Worm (Caenorhabditis elegans): ENCODE data around the gene nfyc-1.

Gene nfyc-1

DNA sequence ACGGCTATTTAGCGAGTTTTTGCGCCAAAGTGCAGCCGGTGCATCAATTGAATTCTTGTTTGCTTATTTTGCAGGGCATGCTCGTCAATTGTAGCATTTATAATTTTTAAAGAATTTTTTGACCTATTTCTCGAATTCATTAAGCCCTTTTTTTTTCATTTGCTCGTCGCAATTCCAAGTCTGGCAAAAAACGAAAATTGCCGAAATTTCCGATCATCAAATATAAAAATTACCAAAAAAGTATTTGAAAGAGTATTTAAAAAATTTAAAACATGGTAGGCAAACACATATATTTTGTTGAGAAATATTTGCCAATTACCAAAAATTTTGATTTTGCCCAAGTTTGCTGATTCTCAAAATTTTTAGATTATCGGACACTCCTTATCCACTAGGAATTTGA lies 40.4 kb downstream of the nfyc-1 start, which contains the start of gene C50D2.6:
Gene C50D2.6 (plus strand): TSS at position 301 of the 400 bp plus-strand sequence.
- TF ChIP-seq lin-13 (tag; optimal IDR thresholded peaks at IDR 0.05) (no peak), elt-1 (tag; optimal IDR thresholded peaks at IDR 0.05; ENCODE audit: borderline replicate concordance, insufficient read depth) (no peak), mep-1 (tag; optimal IDR thresholded peaks at IDR 0.05) (no peak), hlh-1 (tag; optimal IDR thresholded peaks at IDR 0.05) (no peak), unc-120 (tag; optimal IDR thresholded peaks at IDR 0.05; ENCODE audit: poor library complexity, severe bottlenecking) (no peak), unc-62 (GFP tag; optimal IDR thresholded peaks at IDR 0.05) (no peak), snpc-4 (tag; optimal IDR thresholded peaks at IDR 0.05) (no peak), mab-5 (tag; optimal IDR thresholded peaks at IDR 0.05) (no peak), M03D4.4 (tag; optimal IDR thresholded peaks at IDR 0.05) (no peak), nhr-2 (tag; optimal IDR thresholded peaks at IDR 0.05) (no peak), ztf-11 (tag; optimal IDR thresholded peaks at IDR 0.05) (no peak), sptf-1 (tag; optimal IDR thresholded peaks at IDR 0.05) (no peak), drap-1 (GFP tag; optimal IDR thresholded peaks at IDR 0.05) (no peak), pha-4 (tag; optimal IDR thresholded peaks at IDR 0.05) (no peak), bed-3 (GFP tag; optimal IDR thresholded peaks at IDR 0.05) (no peak)

DNA sequence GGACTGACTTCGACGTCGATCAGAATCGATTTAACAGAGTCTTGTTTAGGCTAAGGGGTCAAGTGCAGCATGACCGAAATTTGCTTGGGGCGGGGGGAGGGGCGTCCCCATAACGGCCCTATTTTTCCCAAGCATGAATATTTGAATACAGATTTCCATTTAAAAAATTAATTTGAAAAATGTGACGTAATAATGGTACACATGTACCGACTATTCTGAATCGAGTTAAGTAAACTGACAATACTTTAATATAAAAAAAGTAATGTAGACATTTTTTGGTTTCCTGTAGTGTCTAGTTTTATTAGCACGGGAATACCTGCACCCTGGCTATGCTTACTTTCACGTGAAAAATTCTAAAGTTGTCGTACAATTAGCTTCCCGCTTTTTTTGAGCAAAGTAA lies 43.1 kb downstream of the nfyc-1 start:
- TF ChIP-seq sptf-1 (tag; optimal IDR thresholded peaks at IDR 0.05) (no peak), zip-8 (tag; optimal IDR thresholded peaks at IDR 0.05) (peak; percentile 56)

DNA sequence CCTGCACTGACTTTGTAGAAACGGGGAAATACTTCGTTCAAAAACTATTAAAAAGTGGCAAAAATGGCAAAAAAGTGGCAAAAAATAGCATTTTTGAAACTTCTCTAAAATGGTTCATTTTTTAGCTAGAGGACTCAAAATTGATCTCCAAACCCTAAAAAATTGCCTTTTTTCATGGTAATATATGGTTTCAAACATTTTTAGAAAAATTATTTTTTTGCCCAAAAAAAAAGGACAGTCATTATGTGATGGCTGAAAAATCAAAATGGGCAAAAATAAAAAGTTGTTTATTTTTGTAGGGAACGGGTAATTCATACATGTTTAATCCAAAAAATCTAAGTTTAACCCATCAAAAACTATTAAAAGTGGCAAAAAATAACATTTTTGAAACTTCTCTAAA lies 44.2 kb downstream of the nfyc-1 start:
- TF ChIP-seq unc-39 (tag; optimal IDR thresholded peaks at IDR 0.05) (no peak), elt-3 (tag; optimal IDR thresholded peaks at IDR 0.05) (no peak), lsy-2 (tag; optimal IDR thresholded peaks at IDR 0.05) (no peak)

DNA sequence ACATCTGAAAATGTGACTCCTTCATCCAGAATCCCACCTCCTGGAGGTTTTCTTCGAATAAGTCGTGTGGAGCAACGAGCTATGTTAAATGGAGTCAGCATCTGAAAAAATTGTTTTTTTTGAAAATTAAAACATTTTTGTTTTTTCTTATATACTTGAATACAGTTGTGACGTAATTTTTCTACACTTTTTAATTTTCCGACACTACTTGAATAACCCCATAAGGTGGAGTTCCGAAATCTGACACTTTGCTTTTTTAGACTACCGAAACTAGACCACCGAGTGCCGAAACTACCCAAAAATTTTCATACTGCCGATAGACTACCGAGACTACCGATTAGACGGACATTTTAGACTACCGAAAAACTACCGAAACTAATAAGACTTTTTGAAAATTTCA lies 47.7 kb downstream of the nfyc-1 start, which contains the start of gene mcat-1:
Gene mcat-1 (minus strand): TSS at position 101 of the 400 bp plus-strand sequence.
- TF ChIP-seq zip-8 (tag; optimal IDR thresholded peaks at IDR 0.05), result peak; percentile 1
- TF ChIP-seq cnd-1 (tag; optimal IDR thresholded peaks at IDR 0.05), result no peak
- TF ChIP-seq ceh-83 (GFP tag; optimal IDR thresholded peaks at IDR 0.05), result no peak
- TF ChIP-seq mep-1 (tag; optimal IDR thresholded peaks at IDR 0.05), result no peak
- TF ChIP-seq unc-62 (GFP tag; optimal IDR thresholded peaks at IDR 0.05), result no peak
- TF ChIP-seq M03D4.4 (tag; optimal IDR thresholded peaks at IDR 0.05), result no peak
- TF ChIP-seq ham-2 (GFP tag; optimal IDR thresholded peaks at IDR 0.05), result no peak
